Fruit fly (Drosophila melanogaster) whole organism, embryonic: ENCODE results near the gene TrpRS.

Source experiments
- CG10267 ChIP-seq: fragments of 200-800 bp; sonication (Bioruptor generic); optimal IDR thresholded peaks from 2 replicates; lab custom pipeline; 2018; ENCODE audit warnings: missing biosample characterization, mild to moderate bottlenecking, missing genetic modification characterization, moderate library complexity
- CG10462 ChIP-seq: fragments of 200-800 bp; sonication (Bioruptor generic); optimal IDR thresholded peaks from 2 replicates; lab custom pipeline; 2016; ENCODE audit warnings: missing biosample characterization, missing genetic modification characterization
- CG12299 ChIP-seq: fragments of 200-800 bp; sonication (Bioruptor generic); optimal IDR thresholded peaks from 2 replicates; lab custom pipeline; 2018; ENCODE audit warnings: missing biosample characterization, mild to moderate bottlenecking, missing genetic modification characterization
- CG12391 ChIP-seq: fragments of 200-800 bp; sonication (Bioruptor generic); optimal IDR thresholded peaks from 3 replicates; lab custom pipeline; 2018; ENCODE audit warnings: missing biosample characterization, mild to moderate bottlenecking, missing genetic modification characterization, moderate library complexity
- CG13123 ChIP-seq: fragments of 200-800 bp; sonication (Bioruptor generic); optimal IDR thresholded peaks from 2 replicates; lab custom pipeline; 2016; ENCODE audit warnings: missing biosample characterization, missing genetic modification characterization
- CG14860 ChIP-seq: fragments of 200-800 bp; sonication (Bioruptor generic); IDR thresholded peaks from 3 replicates; pipeline ENCODE4 v1.3.6; 2022; ENCODE audit warnings: missing biosample characterization, missing genetic modification characterization; ENCODE audit not compliant: partially characterized antibody
- CG15269 ChIP-seq: fragments of 200-800 bp; sonication (Bioruptor generic); optimal IDR thresholded peaks from 2 replicates; lab custom pipeline; 2018; ENCODE audit warnings: missing biosample characterization, mild to moderate bottlenecking, missing genetic modification characterization, moderate library complexity
- CG15696 ChIP-seq: fragments of 200-800 bp; sonication (Bioruptor generic); optimal IDR thresholded peaks from 2 replicates; lab custom pipeline; 2019; ENCODE audit warnings: missing biosample characterization, mild to moderate bottlenecking, missing genetic modification characterization, moderate library complexity
- CG1602 ChIP-seq: fragments of 200-800 bp; sonication (Bioruptor generic); optimal IDR thresholded peaks from 3 replicates; lab custom pipeline; 2016; ENCODE audit warnings: missing biosample characterization, missing genetic modification characterization
- CG17612 ChIP-seq: fragments of 200-800 bp; sonication (Bioruptor generic); IDR thresholded peaks from 2 replicates; pipeline ENCODE4 v1.3.6; 2022; ENCODE audit warnings: missing biosample characterization, missing genetic modification characterization
- CG2889 ChIP-seq: fragments of 200-800 bp; sonication (Bioruptor generic); IDR thresholded peaks from 3 replicates; pipeline ENCODE4 v1.3.6; 2022; ENCODE audit warnings: missing biosample characterization, missing genetic modification characterization
- CG34224 ChIP-seq: fragments of 200-800 bp; sonication (Bioruptor generic); IDR thresholded peaks from 3 replicates; pipeline ENCODE4 v1.3.6; 2022; ENCODE audit warnings: missing biosample characterization, missing genetic modification characterization; ENCODE audit not compliant: partially characterized antibody
- CG3726 ChIP-seq: fragments of 200-800 bp; sonication (Bioruptor generic); IDR thresholded peaks from 3 replicates; pipeline ENCODE4, ENCODE4 v1.3.6; 2022; ENCODE audit warnings: missing biosample characterization, missing genetic modification characterization
- CG4328 ChIP-seq: fragments of 200-800 bp; sonication (Bioruptor generic); optimal IDR thresholded peaks from 3 replicates; lab custom pipeline; 2017; ENCODE audit warnings: missing biosample characterization, missing genetic modification reagents, missing genetic modification characterization
- CG4360 ChIP-seq: fragments of 200-800 bp; sonication (Bioruptor generic); IDR thresholded peaks from 2 replicates; pipeline ENCODE4 v1.3.6; 2022; ENCODE audit warnings: missing biosample characterization, missing genetic modification characterization
- CG4617 ChIP-seq: fragments of 200-800 bp; sonication (Bioruptor generic); optimal IDR thresholded peaks from 3 replicates; lab custom pipeline; 2016; ENCODE audit warnings: missing biosample characterization, missing genetic modification characterization, borderline replicate concordance
- CG4707 ChIP-seq: fragments of 200-800 bp; sonication (Bioruptor generic); optimal IDR thresholded peaks from 2 replicates; lab custom pipeline; 2018; ENCODE audit warnings: missing biosample characterization, mild to moderate bottlenecking, missing genetic modification characterization, moderate library complexity
- CG4820 ChIP-seq: fragments of 200-800 bp; sonication (Bioruptor generic); optimal IDR thresholded peaks from 3 replicates; lab custom pipeline; 2016; ENCODE audit warnings: missing biosample characterization, missing genetic modification characterization
- CG6254 ChIP-seq: fragments of 200-800 bp; sonication (Bioruptor generic); optimal IDR thresholded peaks from 3 replicates; lab custom pipeline; 2017; ENCODE audit warnings: mild to moderate bottlenecking, missing biosample characterization, missing genetic modification reagents, missing genetic modification characterization
- CG6272 ChIP-seq: fragments of 200-800 bp; sonication (Bioruptor generic); IDR thresholded peaks from 2 replicates; pipeline ENCODE4 v1.3.6; 2022; ENCODE audit warnings: missing biosample characterization, missing genetic modification characterization
- CG8290 ChIP-seq, 3 experiments: fragments of 200-800 bp; sonication (Bioruptor generic); optimal IDR thresholded peaks; 2 replicates each; lab custom pipeline; 2016 to 2019; ENCODE audit warnings: missing biosample characterization in 3 of 3, missing genetic modification characterization in 3 of 3, mild to moderate bottlenecking in 2 of 3, moderate library complexity in 1 of 3
- CG8388 ChIP-seq: fragments of 200-800 bp; sonication (Bioruptor generic); optimal IDR thresholded peaks from 2 replicates; lab custom pipeline; 2019; ENCODE audit warnings: missing biosample characterization, mild to moderate bottlenecking, missing genetic modification characterization, moderate library complexity
- CG9797 ChIP-seq: fragments of 200-800 bp; sonication (Bioruptor generic); optimal IDR thresholded peaks from 3 replicates; lab custom pipeline; 2018; ENCODE audit warnings: missing biosample characterization, mild to moderate bottlenecking, missing genetic modification characterization
- Dll ChIP-seq: fragments of 200-800 bp; sonication (Bioruptor generic); IDR thresholded peaks from 4 replicates; pipeline ENCODE4 v1.3.6; 2022; ENCODE audit warnings: missing biosample characterization, missing genetic modification characterization; ENCODE audit not compliant: partially characterized antibody
- Dp ChIP-seq: fragments of 200-800 bp; sonication (Bioruptor generic); optimal IDR thresholded peaks from 2 replicates; lab custom pipeline; 2018; ENCODE audit warnings: missing biosample characterization, mild to moderate bottlenecking, missing genetic modification characterization, moderate library complexity
- Dref ChIP-seq: fragments of 200-800 bp; sonication (Bioruptor generic); IDR thresholded peaks from 2 replicates; pipeline ENCODE4 v1.3.6; 2022; ENCODE audit warnings: missing biosample characterization, missing genetic modification characterization
- GATAe ChIP-seq: fragments of 200-800 bp; sonication (Bioruptor generic); conservative IDR thresholded peaks from 2 replicates; pipeline ENCODE4 v1.3.6; 2022; ENCODE audit warnings: missing biosample characterization, missing genetic modification characterization
- H15 ChIP-seq: fragments of 200-800 bp; sonication (Bioruptor generic); IDR thresholded peaks from 3 replicates; pipeline ENCODE4 v1.3.6; 2022; ENCODE audit warnings: missing biosample characterization, missing genetic modification characterization
- Hand ChIP-seq: fragments of 200-800 bp; sonication (Bioruptor generic); optimal IDR thresholded peaks from 2 replicates; lab custom pipeline; 2017; ENCODE audit warnings: mild to moderate bottlenecking, missing biosample characterization, missing genetic modification reagents, missing genetic modification characterization
- NK7.1 ChIP-seq: fragments of 200-800 bp; sonication (Bioruptor generic); optimal IDR thresholded peaks from 3 replicates; lab custom pipeline; 2016; ENCODE audit warnings: missing biosample characterization, missing genetic modification characterization
- Oli ChIP-seq: fragments of 200-800 bp; sonication (Bioruptor generic); optimal IDR thresholded peaks from 2 replicates; lab custom pipeline; 2018; ENCODE audit warnings: missing biosample characterization, mild to moderate bottlenecking, missing genetic modification characterization, moderate library complexity
- Scr ChIP-seq: fragments of 200-800 bp; sonication (Bioruptor generic); IDR thresholded peaks from 2 replicates; pipeline ENCODE4 v1.3.6; 2022; ENCODE audit warnings: missing biosample characterization, missing genetic modification characterization; ENCODE audit not compliant: partially characterized antibody
- Vsx1 ChIP-seq: fragments of 200-800 bp; sonication (Bioruptor generic); optimal IDR thresholded peaks from 2 replicates; lab custom pipeline; 2017; ENCODE audit warnings: missing biosample characterization, mild to moderate bottlenecking, missing genetic modification characterization, missing genetic modification reagents
- chn ChIP-seq: fragments of 200-800 bp; sonication (Bioruptor generic); optimal IDR thresholded peaks from 2 replicates; lab custom pipeline; 2016; ENCODE audit warnings: missing biosample characterization, missing genetic modification characterization
- crc ChIP-seq: fragments of 200-800 bp; sonication (Bioruptor generic); optimal IDR thresholded peaks from 2 replicates; lab custom pipeline; 2016; ENCODE audit warnings: missing biosample characterization, missing genetic modification characterization
- crp ChIP-seq, 2 experiments: fragments of 200-800 bp; sonication (Bioruptor generic); optimal IDR thresholded peaks; 2 replicates in 1 of 2; 3 replicates in 1 of 2; lab custom pipeline; 2017; ENCODE audit warnings: missing biosample characterization in 2 of 2, missing genetic modification characterization in 2 of 2, mild to moderate bottlenecking in 1 of 2, moderate library complexity in 1 of 2
- da ChIP-seq: fragments of 200-800 bp; sonication (Bioruptor generic); optimal IDR thresholded peaks from 2 replicates; lab custom pipeline; 2016; ENCODE audit warnings: missing biosample characterization, missing genetic modification characterization
- exex ChIP-seq: fragments of 200-800 bp; sonication (Bioruptor generic); optimal IDR thresholded peaks from 4 replicates; lab custom pipeline; 2018; ENCODE audit warnings: missing biosample characterization, mild to moderate bottlenecking, missing genetic modification characterization, moderate library complexity
- gce ChIP-seq: fragments of 200-800 bp; sonication (Bioruptor generic); IDR thresholded peaks from 3 replicates; pipeline ENCODE4 v1.3.6; 2022; ENCODE audit warnings: missing biosample characterization, missing genetic modification characterization
- gsb-n ChIP-seq: fragments of 200-800 bp; sonication (Bioruptor generic); optimal IDR thresholded peaks from 3 replicates; lab custom pipeline; 2018; ENCODE audit warnings: missing biosample characterization, mild to moderate bottlenecking, missing genetic modification characterization
- mam ChIP-seq: fragments of 200-800 bp; sonication (Bioruptor generic); optimal IDR thresholded peaks from 3 replicates; lab custom pipeline; 2016; ENCODE audit warnings: missing biosample characterization, missing genetic modification characterization
- org-1 ChIP-seq: fragments of 200-800 bp; sonication (Bioruptor generic); optimal IDR thresholded peaks from 2 replicates; lab custom pipeline; 2017; ENCODE audit warnings: missing biosample characterization, missing genetic modification characterization
- p53 ChIP-seq: fragments of 200-800 bp; sonication (Bioruptor generic); optimal IDR thresholded peaks from 2 replicates; lab custom pipeline; 2016; ENCODE audit warnings: missing biosample characterization, missing genetic modification characterization
- ranshi ChIP-seq: fragments of 200-800 bp; sonication (Bioruptor generic); IDR thresholded peaks from 2 replicates; pipeline ENCODE4 v1.3.6; 2022; ENCODE audit warnings: missing biosample characterization, missing genetic modification characterization
- row ChIP-seq: fragments of 200-800 bp; sonication (Bioruptor generic); IDR thresholded peaks from 3 replicates; pipeline ENCODE4 v1.3.6; 2022; ENCODE audit warnings: missing biosample characterization, missing genetic modification characterization
- sd ChIP-seq: fragments of 200-800 bp; sonication (Bioruptor generic); optimal IDR thresholded peaks from 3 replicates; lab custom pipeline; 2018; ENCODE audit warnings: missing biosample characterization, mild to moderate bottlenecking, missing genetic modification characterization, moderate library complexity
- toy ChIP-seq: fragments of 200-800 bp; sonication (Bioruptor generic); IDR thresholded peaks from 2 replicates; pipeline ENCODE4 v1.3.6; 2022; ENCODE audit warnings: missing biosample characterization, missing genetic modification characterization
- trem ChIP-seq: fragments of 200-800 bp; optimal IDR thresholded peaks from 3 replicates; lab custom pipeline; 2019; ENCODE audit warnings: missing biosample characterization, mild to moderate bottlenecking, missing genetic modification characterization, moderate library complexity
- zfh1 ChIP-seq: fragments of 200-800 bp; sonication (Bioruptor generic); IDR thresholded peaks from 3 replicates; pipeline ENCODE4 v1.3.6; 2022; ENCODE audit warnings: missing biosample characterization, missing genetic modification characterization

TrpRS gene

DNA sequence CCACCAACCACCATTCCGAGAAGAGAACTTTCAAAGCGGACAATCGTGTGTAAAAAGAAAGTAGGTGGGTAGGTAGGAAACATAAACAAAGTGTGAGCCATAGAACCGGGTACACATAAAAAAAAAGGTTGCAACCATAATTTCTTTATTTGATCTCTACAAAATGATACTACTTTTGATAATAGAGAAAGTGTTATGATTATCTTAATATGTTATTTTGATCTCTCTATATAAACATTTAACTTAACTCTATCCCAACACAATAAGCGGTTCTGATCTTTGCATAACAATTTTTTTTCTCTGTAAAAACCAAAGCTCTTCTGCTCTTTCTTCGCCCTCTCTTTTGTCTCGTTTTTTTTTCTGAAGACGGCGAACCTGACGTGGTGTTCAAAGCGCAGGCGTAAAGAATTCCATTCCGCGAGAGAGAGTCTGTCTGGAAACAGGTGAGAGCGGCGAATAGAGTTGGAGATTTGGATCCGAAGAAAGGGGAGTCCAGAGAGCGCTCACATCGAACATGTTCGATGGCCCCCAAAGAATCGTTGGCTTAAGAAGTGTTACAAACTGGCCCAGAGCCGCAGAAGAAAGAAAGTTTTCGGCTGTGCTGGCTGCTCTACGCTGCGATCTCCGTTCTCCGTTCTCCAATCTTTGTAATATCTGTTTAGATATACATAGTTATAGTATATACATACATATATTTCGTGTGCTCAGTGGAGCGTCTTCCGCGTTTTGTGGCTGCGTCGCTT is 19.7 kb downstream of the TrpRS start (continued):
- TF ChIP-seq CG12391 (tag; lab: Kevin White, UChicago) (peak; percentile 78), Hand (GFP tag; lab: Kevin White, UChicago) (no peak), Dll (GFP tag; lab: Robert Waterston, UW) (no peak), Oli (tag; lab: Kevin White, UChicago) (peak; percentile 73), crp (GFP tag; optimal IDR thresholded peaks at IDR 0.05; lab: Kevin White, UChicago) (no peak), CG4707 (GFP tag; lab: Kevin White, UChicago) (peak; percentile 15), CG17612 (no peak), gce (no peak), CG4820 (peak; percentile 65), CG1602 (peak; percentile 45), CG10462 (GFP tag; lab: Kevin White, UChicago) (peak; percentile 30), CG6272 (GFP tag; lab: Robert Waterston, UW) (no peak), CG14860 (GFP tag; lab: Robert Waterston, UW) (no peak), sd (tag; lab: Kevin White, UChicago) (no peak), Dref (no peak), Dp (no peak), CG4617 (GFP tag; lab: Kevin White, UChicago) (no peak), CG15696 (tag; lab: Kevin White, UChicago) (peak; percentile 13), CG12299 (tag; lab: Kevin White, UChicago) (peak; percentile 17), CG8388 (GFP tag; lab: Kevin White, UChicago) (peak; percentile 84), zfh1 (GFP tag; lab: Robert Waterston, UW) (peak; percentile 69; the same call in 1 of the 3 replicates), exex (no peak), CG4328 (GFP tag; lab: Kevin White, UChicago) (peak; percentile 48), CG10267 (tag; lab: Kevin White, UChicago) (peak; percentile 79), CG15269 (peak; percentile 51), CG3726 (GFP tag; lab: Robert Waterston, UW) (no peak), crc (GFP tag; lab: Kevin White, UChicago) (no peak), Vsx1 (GFP tag; lab: Kevin White, UChicago) (no peak), toy (GFP tag; lab: Robert Waterston, UW) (no peak), ranshi (GFP tag; lab: Robert Waterston, UW) (peak; percentile 56; the same call in 1 of the 2 replicates), CG9797 (GFP tag; lab: Kevin White, UChicago) (no peak), trem (tag; lab: Kevin White, UChicago) (peak; percentile 80), mam (GFP tag; lab: Kevin White, UChicago) (peak; percentile 14), p53 (GFP tag; lab: Kevin White, UChicago) (no peak), GATAe (GFP tag; lab: Robert Waterston, UW) (no peak), org-1 (peak; percentile 40), Scr (no peak), CG2889 (no peak), H15 (GFP tag; lab: Robert Waterston, UW) (no peak), row (GFP tag; lab: Robert Waterston, UW) (peak; percentile 77), CG4360 (GFP tag; lab: Robert Waterston, UW) (no peak), CG34224 (GFP tag; lab: Robert Waterston, UW) (no peak), gsb-n (peak; percentile 85), NK7.1 (GFP tag; lab: Kevin White, UChicago) (no peak), CG8290 (GFP tag; optimal IDR thresholded peaks at IDR 0.05; lab: Kevin White, UChicago) (peak; percentile 27), CG8290 (tag; optimal IDR thresholded peaks at IDR 0.05; lab: Kevin White, UChicago) (peak in 1 of 2 experiments; percentile 6), chn (GFP tag; lab: Kevin White, UChicago) (peak; percentile 10), CG13123 (GFP tag; lab: Kevin White, UChicago) (no peak), CG6254 (GFP tag; lab: Kevin White, UChicago) (peak; percentile 78), da (GFP tag; lab: Kevin White, UChicago) (no peak)
